Worm (Caenorhabditis elegans): Measurements from ENCODE around the gene C30A5.16.

DNA sequence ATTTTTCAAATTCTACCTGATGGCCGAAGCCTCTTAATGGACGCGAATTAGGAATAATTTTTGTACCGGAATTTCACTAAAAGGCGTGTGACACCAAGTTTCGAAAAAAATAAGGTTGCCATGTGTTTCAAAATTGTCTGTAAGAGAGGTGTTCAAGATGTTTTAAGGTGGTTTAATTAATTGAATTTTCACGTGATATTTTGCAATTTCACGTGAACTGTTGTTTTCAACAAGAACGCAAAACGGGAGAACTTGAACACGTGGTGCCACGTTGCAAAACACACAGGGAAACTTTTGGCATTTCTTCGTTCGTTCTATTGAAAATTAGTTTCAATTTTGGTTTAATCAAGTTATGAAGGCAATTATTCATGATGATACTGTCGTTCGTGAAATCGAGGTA, 36.4 kb upstream of the C30A5.16 start, which contains the start of gene spc-2:
- TF ChIP-seq hmg-4 (GFP tag; optimal IDR thresholded peaks at IDR 0.05) (no peak), flt-1 (GFP tag; IDR thresholded peaks at IDR 0.05) (no peak), aly-1 (tag; optimal IDR thresholded peaks at IDR 0.05) (no peak)
